Fruit fly (Drosophila melanogaster): ENCODE data around the gene CG10646.

CG10646 gene

DNA sequence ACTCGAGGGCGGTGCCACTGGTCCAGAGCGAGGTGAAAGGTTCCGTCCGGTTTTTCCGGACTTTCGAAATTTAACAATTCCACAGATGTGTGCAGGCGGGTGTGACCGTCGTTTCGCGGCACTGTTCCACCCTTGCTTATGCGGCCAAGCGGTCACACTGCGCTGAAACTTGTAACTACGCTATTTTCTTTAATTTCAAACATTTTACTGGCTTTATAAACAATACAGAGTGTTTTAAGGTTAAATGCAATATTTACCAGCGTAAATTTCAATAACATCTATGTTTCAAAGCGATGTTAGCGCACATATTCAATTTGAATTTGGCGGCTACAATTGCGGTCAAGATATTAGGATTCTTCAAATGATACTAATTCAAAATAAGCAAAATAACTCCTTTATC, 26.4 kb upstream of the CG10646 start, which contains the start of gene nst (continued):
- TF ChIP-seq scrt (GFP tag; optimal IDR thresholded peaks at IDR 0.05), result no peak
- TF ChIP-seq jumu (GFP tag; optimal IDR thresholded peaks at IDR 0.05), result no peak
- TF ChIP-seq repo (GFP tag; optimal IDR thresholded peaks at IDR 0.05), result no peak
- no peak; the same call in 1 of the 2 replicates for TF ChIP-seq CG13287 (GFP tag; IDR thresholded peaks at IDR 0.05; ENCODE audit: partially characterized antibody)
- TF ChIP-seq CG12744 (GFP tag; optimal IDR thresholded peaks at IDR 0.05), result no peak
- no peak for TF ChIP-seq ems (GFP tag; optimal IDR thresholded peaks at IDR 0.05)
- no peak for TF ChIP-seq insv (GFP tag; optimal IDR thresholded peaks at IDR 0.05)
- no peak for TF ChIP-seq bigmax (GFP tag; optimal IDR thresholded peaks at IDR 0.05)
- no peak for TF ChIP-seq CG8924 (tag; optimal IDR thresholded peaks at IDR 0.05)
- peak; percentile 14 for TF ChIP-seq Hmr (GFP tag; optimal IDR thresholded peaks at IDR 0.05)
- no peak for TF ChIP-seq Hr78 (GFP tag; optimal IDR thresholded peaks at IDR 0.05)
- TF ChIP-seq CG7786 (GFP tag; optimal IDR thresholded peaks at IDR 0.05), result no peak
- no peak for TF ChIP-seq disco-r (GFP tag; optimal IDR thresholded peaks at IDR 0.05)
- no peak for TF ChIP-seq ranshi (GFP tag; IDR thresholded peaks at IDR 0.05)
- peak; percentile 69 for TF ChIP-seq CG15514 (GFP tag; optimal IDR thresholded peaks at IDR 0.05)
- TF ChIP-seq CG14014 (GFP tag; IDR thresholded peaks at IDR 0.05), result no peak
- TF ChIP-seq unpg (GFP tag; optimal IDR thresholded peaks at IDR 0.05), result no peak
- no peak for TF ChIP-seq CG8388 (GFP tag; optimal IDR thresholded peaks at IDR 0.05)
- TF ChIP-seq CG1602 (GFP tag; optimal IDR thresholded peaks at IDR 0.05), result no peak
- TF ChIP-seq sc (optimal IDR thresholded peaks at IDR 0.05), result no peak
- TF ChIP-seq sc (GFP tag; optimal IDR thresholded peaks at IDR 0.05), result no peak
- TF ChIP-seq mld (GFP tag; IDR thresholded peaks at IDR 0.05; ENCODE audit: partially characterized antibody), result 0 out of 3 replicates have a peak, but pooled peaks have one; percentile 34
- peak; percentile 37 for TF ChIP-seq her (GFP tag; optimal IDR thresholded peaks at IDR 0.05)
- no peak for TF ChIP-seq vfl (GFP tag; optimal IDR thresholded peaks at IDR 0.05)
- TF ChIP-seq BEAF-32 (GFP tag; optimal IDR thresholded peaks at IDR 0.05), result peak; percentile 24
- TF ChIP-seq sim (GFP tag; IDR thresholded peaks at IDR 0.05), result no peak
- no peak for TF ChIP-seq hkb (optimal IDR thresholded peaks at IDR 0.05)
- TF ChIP-seq hkb (GFP tag; IDR thresholded peaks at IDR 0.05), result no peak
- TF ChIP-seq CG11456 (GFP tag; IDR thresholded peaks at IDR 0.05), result no peak
- TF ChIP-seq ssp (GFP tag; IDR thresholded peaks at IDR 0.05), result no peak
- TF ChIP-seq dmrt11E (tag; optimal IDR thresholded peaks at IDR 0.05), result no peak
- no peak for TF ChIP-seq HLH4C (GFP tag; IDR thresholded peaks at IDR 0.05; ENCODE audit: partially characterized antibody)

dm6 chr3L:12529431-12530007, 25.8 kb upstream of the CG10646 start:
- TF ChIP-seq so (GFP tag; IDR thresholded peaks at IDR 0.05) (peak; percentile 56; the same call in 1 of the 3 replicates), Hr3 (GFP tag; optimal IDR thresholded peaks at IDR 0.05) (peak; percentile 10), dpn (GFP tag; optimal IDR thresholded peaks at IDR 0.05) (peak; percentile 29 to 34), CG31388 (GFP tag; optimal IDR thresholded peaks at IDR 0.05) (no peak), ftz-f1 (GFP tag; optimal IDR thresholded peaks at IDR 0.05) (no peak), fru (optimal IDR thresholded peaks at IDR 0.05) (no peak), Abd-B (GFP tag; optimal IDR thresholded peaks at IDR 0.05) (no peak), kah (GFP tag; optimal IDR thresholded peaks at IDR 0.05) (no peak), CG1832 (GFP tag; optimal IDR thresholded peaks at IDR 0.05) (no peak), CG12659 (GFP tag; optimal IDR thresholded peaks at IDR 0.05) (peak; percentile 21), CG18764 (GFP tag; optimal IDR thresholded peaks at IDR 0.05) (no peak), CG16779 (GFP tag; IDR thresholded peaks at IDR 0.05) (no peak), B-H2 (GFP tag; optimal IDR thresholded peaks at IDR 0.05) (no peak), CG4820 (GFP tag; optimal IDR thresholded peaks at IDR 0.05) (peak; percentile 18), Usf (GFP tag; optimal IDR thresholded peaks at IDR 0.05) (no peak), Oli (tag; optimal IDR thresholded peaks at IDR 0.05) (peak; percentile 63), Mrtf (GFP tag; IDR thresholded peaks at IDR 0.05) (no peak), Elba2 (GFP tag; optimal IDR thresholded peaks at IDR 0.05) (no peak), disco-r (GFP tag; optimal IDR thresholded peaks at IDR 0.05) (no peak), tx (GFP tag; optimal IDR thresholded peaks at IDR 0.05) (no peak), HLH3B (GFP tag; IDR thresholded peaks at IDR 0.05) (peak; percentile 60), CG15696 (tag; optimal IDR thresholded peaks at IDR 0.05) (peak; percentile 7)
